Fruit fly (Drosophila melanogaster): Measurements from ENCODE around the gene Liprin-alpha.

dm6 chr2L:6676535-6676934 is 47.2 kb upstream of the Liprin-alpha start, which contains the start of gene cort:
- TF ChIP-seq Blimp-1 (GFP tag; optimal IDR thresholded peaks at IDR 0.05) (no peak), vri (GFP tag; optimal IDR thresholded peaks at IDR 0.05) (no peak), achi (GFP tag; optimal IDR thresholded peaks at IDR 0.05) (no peak), acj6 (GFP tag; optimal IDR thresholded peaks at IDR 0.05) (no peak), fkh (GFP tag; optimal IDR thresholded peaks at IDR 0.05) (no peak), fd85E (GFP tag; optimal IDR thresholded peaks at IDR 0.05) (no peak), CG31627 (GFP tag; optimal IDR thresholded peaks at IDR 0.05) (no peak), pdm3 (GFP tag; optimal IDR thresholded peaks at IDR 0.05) (no peak), dsx (GFP tag; optimal IDR thresholded peaks at IDR 0.05; ENCODE audit: poor library complexity, severe bottlenecking) (no peak), Smox (GFP tag; optimal IDR thresholded peaks at IDR 0.05) (no peak), Hr38 (GFP tag; optimal IDR thresholded peaks at IDR 0.05) (no peak), CG32006 (GFP tag; optimal IDR thresholded peaks at IDR 0.05) (no peak), ss (GFP tag; optimal IDR thresholded peaks at IDR 0.05) (no peak), CG6854 (GFP tag; optimal IDR thresholded peaks at IDR 0.05) (no peak)

All from whole organism, prepupa.